Worm (Caenorhabditis elegans): ENCODE data around the gene his-1.

his-1 gene

DNA sequence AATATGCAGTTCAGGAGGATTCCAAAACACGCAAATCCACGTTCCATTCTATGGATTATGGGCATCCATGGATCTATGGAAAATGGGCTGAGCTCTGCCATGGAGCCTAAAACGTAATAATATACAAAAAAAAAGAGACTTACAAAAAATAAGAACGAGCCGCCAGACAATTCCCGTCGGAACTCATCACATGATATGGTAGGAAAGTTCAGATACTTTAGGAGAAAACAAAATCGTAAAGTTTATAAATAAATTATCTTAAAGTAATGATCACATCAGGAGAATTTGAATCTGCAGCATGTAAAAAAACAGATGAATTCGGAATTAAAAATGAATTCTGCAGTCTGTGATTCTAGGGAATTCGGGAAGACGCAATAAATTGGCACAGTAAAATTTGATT lies 26.7 kb upstream of the his-1 start, which contains the start of gene str-232:
TSS of gene str-232 (minus strand) at position 101 of the 400 bp plus-strand sequence.
- TF ChIP-seq zfp-3 (GFP tag; conservative IDR thresholded peaks at IDR 0.05) (no peak), T26A8.4 (GFP tag; IDR thresholded peaks at IDR 0.05) (no peak), lin-15B (tag; optimal IDR thresholded peaks at IDR 0.05) (no peak), nhr-6 (tag; optimal IDR thresholded peaks at IDR 0.05) (no peak), lir-3 (tag; optimal IDR thresholded peaks at IDR 0.05) (no peak)

DNA sequence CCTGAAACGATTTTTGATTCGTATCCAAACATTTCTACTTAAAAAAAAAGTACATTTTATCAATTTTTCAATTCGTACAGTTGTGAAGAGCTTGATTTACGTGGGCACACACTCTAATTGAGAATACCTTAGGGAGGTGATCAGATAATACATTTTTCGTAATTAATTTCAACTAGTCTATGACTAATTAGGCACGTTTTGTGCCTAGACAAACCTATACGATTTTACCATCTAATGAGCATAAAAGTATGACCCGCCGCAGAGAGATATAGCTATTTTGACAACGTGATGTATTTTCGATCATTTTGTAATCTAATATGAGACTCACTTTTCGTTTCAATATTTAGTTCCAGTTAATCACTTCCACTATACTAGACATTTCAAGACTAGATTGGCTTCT lies 25.3 kb upstream of the his-1 start:
- no peak for TF ChIP-seq F49E8.2 (tag; optimal IDR thresholded peaks at IDR 0.05; ENCODE audit: borderline replicate concordance)
- TF ChIP-seq aha-1 (tag): peak; percentile 54

DNA sequence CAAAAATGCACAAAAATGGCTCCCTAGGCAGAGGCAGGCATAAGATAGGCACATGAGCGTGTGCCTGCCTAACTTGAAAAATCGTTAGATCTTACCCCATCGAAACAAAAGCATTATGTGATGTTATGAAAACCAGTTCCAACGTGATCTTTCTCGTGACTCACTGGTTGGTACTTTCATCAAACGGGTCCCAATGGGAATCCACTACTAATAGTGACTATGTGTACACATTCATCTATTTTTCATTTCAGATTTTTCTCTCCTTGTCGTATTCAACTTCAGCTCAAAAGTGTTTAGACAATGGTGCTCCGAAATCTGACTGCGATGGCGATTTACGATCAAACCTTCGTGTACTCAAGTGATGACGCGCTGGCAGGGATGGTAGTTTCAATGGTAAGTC lies 24.6 kb upstream of the his-1 start, which contains the start of gene srx-43:
TSS of gene srx-43 (plus strand) at position 301 of the 400 bp plus-strand sequence.
- TF ChIP-seq unc-62 (GFP tag; optimal IDR thresholded peaks at IDR 0.05 in 1 of 2) (peak in 1 of 2 experiments; percentile 74), unc-62 (tag; optimal IDR thresholded peaks at IDR 0.05) (no peak), php-3 (GFP tag; IDR thresholded peaks at IDR 0.05) (no peak)

DNA sequence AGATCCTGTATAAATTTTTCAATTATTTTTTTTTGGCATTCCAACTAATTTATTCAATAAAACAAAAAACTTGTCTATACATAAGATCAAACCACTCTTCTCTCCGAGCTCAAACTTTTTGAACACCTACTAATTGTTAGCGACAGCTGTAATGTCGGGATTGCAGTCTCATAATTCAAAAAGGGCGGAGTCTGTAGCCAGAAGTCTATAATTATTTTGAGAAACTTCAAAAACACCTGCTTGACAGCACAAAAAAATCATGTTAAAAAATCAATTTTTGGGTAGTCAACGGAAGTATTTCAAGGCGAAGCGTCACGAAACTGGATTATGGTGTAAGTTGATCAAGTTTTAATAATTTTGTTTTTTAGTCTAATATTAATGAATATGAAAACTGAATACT lies 22.3 kb upstream of the his-1 start, which contains the start of gene srx-44:
TSS of gene srx-44 (plus strand) at position 301 of the 400 bp plus-strand sequence.
- no peak for TF ChIP-seq daf-12 (tag; optimal IDR thresholded peaks at IDR 0.05)
- peak; percentile 38 for TF ChIP-seq aha-1 (tag)

DNA sequence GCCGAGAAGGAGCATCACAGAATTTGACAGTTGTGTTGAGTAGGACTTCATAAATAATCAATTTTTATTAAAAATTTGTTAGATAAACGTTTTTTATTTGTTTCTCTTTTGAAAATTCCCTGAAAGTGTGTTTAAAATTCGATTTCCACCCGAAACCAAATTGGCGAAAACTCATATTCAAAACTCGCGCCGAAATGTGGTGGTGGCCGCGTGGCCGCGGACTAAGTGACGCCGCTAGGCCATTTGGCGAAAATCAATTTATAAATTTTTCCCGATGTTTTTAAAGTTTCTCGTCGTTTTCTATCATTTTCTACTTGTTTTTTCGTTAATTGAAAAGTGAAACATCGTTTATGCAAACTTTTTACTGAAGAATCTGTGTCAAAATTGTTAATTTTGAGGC lies 19.7 kb upstream of the his-1 start:
- TF ChIP-seq dpl-1 (GFP tag; optimal IDR thresholded peaks at IDR 0.05) (peak; percentile 88), nhr-237 (tag; optimal IDR thresholded peaks at IDR 0.05) (no peak), ztf-7 (tag; optimal IDR thresholded peaks at IDR 0.05) (no peak), madf-5 (GFP tag; IDR thresholded peaks at IDR 0.05) (no peak), duxl-1 (tag; optimal IDR thresholded peaks at IDR 0.05; ENCODE audit: poor library complexity) (peak; percentile 10), zfp-3 (GFP tag; conservative IDR thresholded peaks at IDR 0.05) (no peak), vab-7 (GFP tag; IDR thresholded peaks at IDR 0.05) (no peak), nhr-25 (tag; optimal IDR thresholded peaks at IDR 0.05; ENCODE audit: borderline replicate concordance, insufficient read depth) (no peak), gei-8 (GFP tag; optimal IDR thresholded peaks at IDR 0.05) (no peak), nhr-76 (tag; optimal IDR thresholded peaks at IDR 0.05) (no peak), rbr-2 (tag; optimal IDR thresholded peaks at IDR 0.05) (no peak), skn-1 (tag; optimal IDR thresholded peaks at IDR 0.05) (no peak), unc-39 (tag; optimal IDR thresholded peaks at IDR 0.05) (no peak), Y48G9A.11 (GFP tag; IDR thresholded peaks at IDR 0.05) (no peak), madf-9 (GFP tag; conservative IDR thresholded peaks at IDR 0.05) (no peak), lin-1 (GFP tag; IDR thresholded peaks at IDR 0.05) (no peak), zip-2 (tag; optimal IDR thresholded peaks at IDR 0.05) (no peak), mes-2 (tag; optimal IDR thresholded peaks at IDR 0.05; ENCODE audit: poor library complexity, severe bottlenecking) (peak; percentile 97), snpc-4 (tag; optimal IDR thresholded peaks at IDR 0.05) (no peak), ctbp-1 (GFP tag; IDR thresholded peaks at IDR 0.05) (no peak), egl-27 (tag; optimal IDR thresholded peaks at IDR 0.05) (no peak), F37D6.2 (tag; optimal IDR thresholded peaks at IDR 0.05) (no peak), Y105C5A.15 (GFP tag; IDR thresholded peaks at IDR 0.05) (no peak), hif-1 (tag; optimal IDR thresholded peaks at IDR 0.05) (peak in 1 of 2 experiments; percentile 77), mdt-29 (GFP tag; IDR thresholded peaks at IDR 0.05) (no peak), attf-4 (tag; optimal IDR thresholded peaks at IDR 0.05) (no peak), unc-130 (GFP tag; optimal IDR thresholded peaks at IDR 0.05) (peak; percentile 63), pha-4 (GFP tag; IDR thresholded peaks at IDR 0.05) (no peak), pha-4 (tag; optimal IDR thresholded peaks at IDR 0.05) (no peak), daf-19 (GFP tag; conservative IDR thresholded peaks at IDR 0.05) (no peak), F10B5.3 (tag; optimal IDR thresholded peaks at IDR 0.05) (no peak), ZK337.2 (GFP tag; IDR thresholded peaks at IDR 0.05) (0 out of 2 replicates have a peak, but pooled peaks have one; percentile 18)

All from whole organism, L4 larva.